Fruit fly (Drosophila melanogaster): ENCODE data around the gene Sry-delta.

dm6 chr3R:30043139-30043744, at the start of gene Sry-delta:
- TF ChIP-seq stc (GFP tag; IDR thresholded peaks at IDR 0.05) (peak; percentile 40; the same call in 1 of the 2 replicates), Ssrp (tag; optimal IDR thresholded peaks at IDR 0.05) (peak; percentile 40), Oli (tag; optimal IDR thresholded peaks at IDR 0.05) (no peak), gce (GFP tag; IDR thresholded peaks at IDR 0.05) (0 out of 3 replicates have a peak, but pooled peaks have one; percentile 20), CG30431 (GFP tag; optimal IDR thresholded peaks at IDR 0.05) (peak; percentile 16), CG2116 (GFP tag; optimal IDR thresholded peaks at IDR 0.05) (peak; percentile 100), ap (GFP tag; IDR thresholded peaks at IDR 0.05) (peak; percentile 46), nau (GFP tag; optimal IDR thresholded peaks at IDR 0.05) (no peak), slp2 (GFP tag; optimal IDR thresholded peaks at IDR 0.05) (peak; percentile 77), NC2α (GFP tag; optimal IDR thresholded peaks at IDR 0.05) (peak; percentile 69), grau (tag; optimal IDR thresholded peaks at IDR 0.05) (peak; percentile 70), Hmr (GFP tag; optimal IDR thresholded peaks at IDR 0.05) (peak; percentile 85), CG13894 (tag; optimal IDR thresholded peaks at IDR 0.05) (peak; percentile 89), ranshi (GFP tag; IDR thresholded peaks at IDR 0.05) (peak; percentile 82)
